Worm (Caenorhabditis elegans): ENCODE data around the gene C06E1.11.

DNA sequence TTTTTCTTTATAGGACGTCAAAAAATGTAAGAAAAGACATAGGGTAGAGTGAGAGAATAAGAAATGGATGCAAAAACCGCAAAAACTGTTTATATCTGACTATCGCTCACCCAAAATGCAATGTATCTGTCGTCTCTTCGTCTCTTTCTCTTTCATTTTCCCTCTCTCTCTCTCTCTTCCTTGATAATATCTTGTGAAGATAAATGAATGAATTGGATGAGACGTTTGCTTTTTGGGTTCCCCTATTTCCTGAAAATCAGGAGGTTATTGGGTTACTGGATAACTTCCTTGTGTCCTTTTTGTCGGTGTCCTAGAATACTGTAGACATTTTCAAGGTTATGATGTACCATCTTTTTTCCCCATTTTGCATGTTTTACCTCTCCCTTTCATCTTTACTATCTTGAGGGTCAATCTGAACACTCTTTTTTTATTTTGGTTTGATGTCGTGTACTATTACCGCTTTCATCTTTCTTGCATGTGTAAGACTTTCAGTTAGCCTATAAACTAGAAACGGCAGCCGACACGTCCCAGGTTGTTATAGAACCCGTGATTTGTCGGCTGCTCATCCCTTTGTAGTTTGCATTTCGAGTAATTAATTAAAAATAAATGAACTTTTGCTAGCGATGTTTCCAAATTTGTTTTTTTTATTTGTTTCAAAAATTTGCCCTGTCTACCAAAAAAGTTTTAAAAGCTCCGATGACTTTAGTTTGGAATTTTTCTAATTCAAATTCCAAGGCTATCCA lies 41.0 kb downstream of the C06E1.11 start:
- TF ChIP-seq klf-2 (GFP tag; conservative IDR thresholded peaks at IDR 0.05), result no peak
- TF ChIP-seq tab-1 (GFP tag; IDR thresholded peaks at IDR 0.05), result no peak
- no peak for TF ChIP-seq T22C8.4 (GFP tag; IDR thresholded peaks at IDR 0.05)
- no peak for TF ChIP-seq ztf-29 (GFP tag; IDR thresholded peaks at IDR 0.05)
- no peak for TF ChIP-seq med-1 (GFP tag; optimal IDR thresholded peaks at IDR 0.05; ENCODE audit: insufficient read depth)
- TF ChIP-seq ztf-23 (GFP tag; IDR thresholded peaks at IDR 0.05), result no peak
- no peak for TF ChIP-seq flt-1 (GFP tag; IDR thresholded peaks at IDR 0.05)
- no peak for TF ChIP-seq ref-1 (GFP tag; conservative IDR thresholded peaks at IDR 0.05)

Measured in whole organism, midembryonic.